Fruit fly (Drosophila melanogaster) Kc167 (cell line): ENCODE measurements around the gene CG17237.

Experiments
- Sin3A ChIP-seq: fragments of >200 bp; optimal IDR thresholded peaks from 2 replicates; lab custom pipeline; 2018; ENCODE audit warnings: missing external identifiers
- h ChIP-seq: fragments of >200 bp; optimal IDR thresholded peaks from 3 replicates; lab custom pipeline; 2018; ENCODE audit warnings: missing external identifiers
- insv ChIP-seq: fragments of >200 bp; optimal IDR thresholded peaks from 3 replicates; lab custom pipeline; 2018; ENCODE audit warnings: missing external identifiers
- psq ChIP-seq: fragments of >200 bp; optimal IDR thresholded peaks from 2 replicates; lab custom pipeline; 2017; ENCODE audit warnings: missing external identifiers
- ttk ChIP-seq: sonication (Bioruptor generic); optimal IDR thresholded peaks from 2 replicates; lab custom pipeline; 2017; ENCODE audit warnings: missing external identifiers

DNA sequence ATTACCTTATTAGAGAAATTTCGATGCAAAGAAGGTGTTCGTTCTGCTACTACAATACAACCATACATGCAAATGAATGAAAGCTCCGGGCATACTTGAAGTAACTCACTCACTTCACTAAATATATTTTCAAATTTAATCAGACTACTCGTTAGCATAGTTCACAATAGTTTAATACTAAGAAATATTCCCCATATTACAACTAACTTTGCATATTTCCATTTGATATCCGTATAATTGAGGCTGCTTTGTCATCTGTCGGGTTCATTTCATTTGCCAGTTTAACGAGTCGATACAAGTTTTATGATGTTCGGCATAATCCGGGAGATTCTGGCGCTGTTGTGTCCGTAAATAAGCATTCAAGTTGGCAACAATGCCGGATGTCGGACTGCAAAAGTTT, 1.4 kb upstream of the CG17237 start, which contains the start of gene robl22E:
- no peak for TF ChIP-seq Sin3A (lab: Kevin White, UChicago)
- TF ChIP-seq h (lab: Kevin White, UChicago) = no peak
- no peak for TF ChIP-seq insv (lab: Kevin White, UChicago)
- no peak for TF ChIP-seq ttk
- TF ChIP-seq psq = no peak
